Fruit fly (Drosophila melanogaster) whole organism, embryonic: ENCODE results near the gene CG43886.
A peak's percentile ranks its signal among the peaks of the same experiment; 100 is the strongest.

Experiments used
- Bgb ChIP-seq: fragments of 200-800 bp; sonication (Bioruptor generic); IDR thresholded peaks from 2 replicates; pipeline ENCODE4 v1.3.6; 2022; ENCODE audit warnings: missing biosample characterization, missing genetic modification characterization; ENCODE audit not compliant: partially characterized antibody
- Bteb2 ChIP-seq: fragments of 200-800 bp; sonication (Bioruptor generic); optimal IDR thresholded peaks from 2 replicates; lab custom pipeline; 2016; ENCODE audit warnings: missing biosample characterization, missing genetic modification characterization
- CG10147 ChIP-seq: fragments of 200-800 bp; sonication (Bioruptor generic); optimal IDR thresholded peaks from 2 replicates; lab custom pipeline; 2019; ENCODE audit warnings: missing biosample characterization, mild to moderate bottlenecking, missing genetic modification characterization, moderate library complexity
- CG11696 ChIP-seq: fragments of 200-800 bp; sonication (Bioruptor generic); IDR thresholded peaks from 2 replicates; pipeline ENCODE4 v1.3.6; 2022; ENCODE audit warnings: missing biosample characterization, missing genetic modification characterization
- CG11723 ChIP-seq: fragments of 200-800 bp; sonication (Bioruptor generic); optimal IDR thresholded peaks from 2 replicates; lab custom pipeline; 2017; ENCODE audit warnings: missing biosample characterization, mild to moderate bottlenecking, missing genetic modification characterization
- CG12769 ChIP-seq: fragments of 200-800 bp; sonication (Bioruptor generic); optimal IDR thresholded peaks from 2 replicates; lab custom pipeline; 2019; ENCODE audit warnings: missing biosample characterization, mild to moderate bottlenecking, missing genetic modification characterization, moderate library complexity
- CG14710 ChIP-seq: fragments of 200-800 bp; sonication (Bioruptor generic); optimal IDR thresholded peaks from 3 replicates; lab custom pipeline; 2019; ENCODE audit warnings: missing biosample characterization, mild to moderate bottlenecking, missing genetic modification characterization, moderate library complexity
- CG15514 ChIP-seq: fragments of 200-800 bp; sonication (Bioruptor generic); optimal IDR thresholded peaks from 3 replicates; lab custom pipeline; 2017; ENCODE audit warnings: missing biosample characterization, missing genetic modification characterization, mild to moderate bottlenecking, moderate library complexity, missing genetic modification reagents
- CG16863 ChIP-seq: fragments of 200-800 bp; sonication (Bioruptor generic); optimal IDR thresholded peaks from 3 replicates; lab custom pipeline; 2016; ENCODE audit warnings: missing biosample characterization, missing genetic modification characterization
- CG2116 ChIP-seq: fragments of 200-800 bp; sonication (Bioruptor generic); optimal IDR thresholded peaks from 3 replicates; lab custom pipeline; 2018; ENCODE audit warnings: missing biosample characterization, mild to moderate bottlenecking, missing genetic modification characterization
- CG2712 ChIP-seq: fragments of 200-800 bp; optimal IDR thresholded peaks from 3 replicates; lab custom pipeline; 2019; ENCODE audit warnings: missing biosample characterization, mild to moderate bottlenecking, missing genetic modification characterization, moderate library complexity
- CG33557 ChIP-seq: fragments of 200-800 bp; sonication (Bioruptor generic); optimal IDR thresholded peaks from 2 replicates; lab custom pipeline; 2019; ENCODE audit warnings: missing biosample characterization, mild to moderate bottlenecking, missing genetic modification characterization, moderate library complexity
- CG4617 ChIP-seq: fragments of 200-800 bp; sonication (Bioruptor generic); optimal IDR thresholded peaks from 3 replicates; lab custom pipeline; 2016; ENCODE audit warnings: missing biosample characterization, missing genetic modification characterization, borderline replicate concordance
- CG7963 ChIP-seq: fragments of 200-800 bp; sonication (Bioruptor generic); IDR thresholded peaks from 3 replicates; pipeline ENCODE4 v1.3.6; 2022; ENCODE audit warnings: missing biosample characterization, missing genetic modification characterization; ENCODE audit not compliant: partially characterized antibody
- CG9797 ChIP-seq: fragments of 200-800 bp; sonication (Bioruptor generic); optimal IDR thresholded peaks from 3 replicates; lab custom pipeline; 2018; ENCODE audit warnings: missing biosample characterization, mild to moderate bottlenecking, missing genetic modification characterization
- Doc3 ChIP-seq: fragments of 200-800 bp; sonication (Bioruptor generic); IDR thresholded peaks from 3 replicates; pipeline ENCODE4 v1.3.6; 2022; ENCODE audit warnings: missing biosample characterization, missing genetic modification characterization; ENCODE audit not compliant: partially characterized antibody
- Dp ChIP-seq: fragments of 200-800 bp; sonication (Bioruptor generic); optimal IDR thresholded peaks from 2 replicates; lab custom pipeline; 2018; ENCODE audit warnings: missing biosample characterization, mild to moderate bottlenecking, missing genetic modification characterization, moderate library complexity
- Dref ChIP-seq: fragments of 200-800 bp; sonication (Bioruptor generic); IDR thresholded peaks from 2 replicates; pipeline ENCODE4 v1.3.6; 2022; ENCODE audit warnings: missing biosample characterization, missing genetic modification characterization
- Gug ChIP-seq: fragments of 200-800 bp; sonication (Bioruptor generic); IDR thresholded peaks from 4 replicates; pipeline ENCODE4 v1.3.6; 2022; ENCODE audit warnings: missing biosample characterization, missing genetic modification characterization
- H2.0 ChIP-seq: fragments of 200-800 bp; sonication (Bioruptor generic); IDR thresholded peaks from 2 replicates; pipeline ENCODE4 v1.3.6; 2022; ENCODE audit warnings: missing biosample characterization, missing genetic modification characterization
- Hr3 ChIP-seq: fragments of 200-800 bp; sonication (Bioruptor generic); optimal IDR thresholded peaks from 3 replicates; lab custom pipeline; 2016; ENCODE audit warnings: missing biosample characterization, missing genetic modification characterization
- MBD-R2 ChIP-seq: fragments of 200-800 bp; sonication (Bioruptor generic); IDR thresholded peaks from 2 replicates; pipeline ENCODE4 v1.3.6; 2022; ENCODE audit warnings: missing biosample characterization, missing genetic modification characterization
- Mad ChIP-seq: fragments of 200-800 bp; sonication (Bioruptor generic); optimal IDR thresholded peaks from 2 replicates; lab custom pipeline; 2016; ENCODE audit warnings: missing biosample characterization, missing genetic modification characterization
- amos ChIP-seq: fragments of 200-800 bp; sonication (Bioruptor generic); IDR thresholded peaks from 2 replicates; pipeline ENCODE4 v1.3.6; 2022; ENCODE audit warnings: missing biosample characterization, missing genetic modification characterization; ENCODE audit not compliant: partially characterized antibody
- bigmax ChIP-seq: fragments of 200-800 bp; sonication (Bioruptor generic); optimal IDR thresholded peaks from 2 replicates; lab custom pipeline; 2018; ENCODE audit warnings: missing biosample characterization, mild to moderate bottlenecking, missing genetic modification characterization
- dati ChIP-seq: fragments of 200-800 bp; sonication (Bioruptor generic); IDR thresholded peaks from 2 replicates; pipeline ENCODE4 v1.3.6; 2022; ENCODE audit warnings: missing biosample characterization, missing genetic modification characterization
- fd64A ChIP-seq: fragments of 200-800 bp; sonication (Bioruptor generic); optimal IDR thresholded peaks from 3 replicates; lab custom pipeline; 2018; ENCODE audit warnings: missing biosample characterization, mild to moderate bottlenecking, missing genetic modification characterization
- grau ChIP-seq: fragments of 200-800 bp; optimal IDR thresholded peaks from 3 replicates; lab custom pipeline; 2019; ENCODE audit warnings: missing biosample characterization, mild to moderate bottlenecking, missing genetic modification characterization, moderate library complexity
- grn ChIP-seq: fragments of 200-800 bp; sonication (Bioruptor generic); optimal IDR thresholded peaks from 3 replicates; lab custom pipeline; 2017; ENCODE audit warnings: missing biosample characterization, missing genetic modification characterization
- hb ChIP-seq: fragments of 200-800 bp; sonication (Bioruptor generic); IDR thresholded peaks from 3 replicates; pipeline ENCODE4 v1.3.6; 2022; ENCODE audit warnings: missing biosample characterization, missing genetic modification characterization; ENCODE audit not compliant: partially characterized antibody
- her ChIP-seq: fragments of 200-800 bp; sonication (Bioruptor generic); optimal IDR thresholded peaks from 2 replicates; lab custom pipeline; 2016; ENCODE audit warnings: missing biosample characterization, missing genetic modification characterization
- mam ChIP-seq: fragments of 200-800 bp; sonication (Bioruptor generic); optimal IDR thresholded peaks from 3 replicates; lab custom pipeline; 2016; ENCODE audit warnings: missing biosample characterization, missing genetic modification characterization
- mirr ChIP-seq: fragments of 200-800 bp; sonication (Bioruptor generic); optimal IDR thresholded peaks from 3 replicates; lab custom pipeline; 2018; ENCODE audit warnings: missing biosample characterization, mild to moderate bottlenecking, missing genetic modification characterization
- nmo ChIP-seq: fragments of 200-800 bp; sonication (Bioruptor generic); optimal IDR thresholded peaks from 2 replicates; lab custom pipeline; 2018; ENCODE audit warnings: missing biosample characterization, mild to moderate bottlenecking, missing genetic modification characterization, moderate library complexity
- oc ChIP-seq: fragments of 200-800 bp; sonication (Bioruptor generic); optimal IDR thresholded peaks from 2 replicates; lab custom pipeline; 2018; ENCODE audit warnings: missing biosample characterization, mild to moderate bottlenecking, missing genetic modification characterization, moderate library complexity
- pan ChIP-seq, 4 experiments: fragments of >200 bp in 3 of 4; fragments of 200-800 bp in 1 of 4; sonication (Bioruptor generic) in 1 of 4; optimal IDR thresholded peaks in 3 of 4; IDR thresholded peaks in 1 of 4; 2 replicates each; pipeline versions ENCODE4 v1.3.6 to Lab custom; 2017 to 2022; ENCODE audit warnings: missing biosample characterization in 2 of 4, missing genetic modification characterization in 2 of 4, mixed read lengths in 1 of 4
- pnt ChIP-seq: fragments of 200-800 bp; sonication (Bioruptor generic); optimal IDR thresholded peaks from 3 replicates; lab custom pipeline; 2016; ENCODE audit warnings: missing biosample characterization, missing genetic modification characterization
- prd ChIP-seq, 3 experiments: fragments of >200 bp in 2 of 3; fragments of 200-800 bp in 1 of 3; sonication (Bioruptor generic) in 1 of 3; optimal IDR thresholded peaks in 2 of 3; IDR thresholded peaks in 1 of 3; 2 replicates in 2 of 3; 3 replicates in 1 of 3; pipeline versions ENCODE4 v1.3.6 to Lab custom; 2017 to 2022; ENCODE audit warnings: missing biosample characterization in 1 of 3, missing genetic modification characterization in 1 of 3
- pzg ChIP-seq: fragments of 200-800 bp; sonication (Bioruptor generic); optimal IDR thresholded peaks from 3 replicates; lab custom pipeline; 2018; ENCODE audit warnings: missing biosample characterization, mild to moderate bottlenecking, missing genetic modification characterization, moderate library complexity
- seq ChIP-seq: fragments of 200-800 bp; sonication (Bioruptor generic); IDR thresholded peaks from 2 replicates; pipeline ENCODE4 v1.3.6; 2022; ENCODE audit warnings: missing biosample characterization, missing genetic modification characterization
- slp2 ChIP-seq: fragments of 200-800 bp; sonication (Bioruptor generic); optimal IDR thresholded peaks from 2 replicates; lab custom pipeline; 2016; ENCODE audit warnings: missing biosample characterization, missing genetic modification characterization
- sqz ChIP-seq: fragments of 200-800 bp; sonication (Bioruptor generic); optimal IDR thresholded peaks from 3 replicates; lab custom pipeline; 2018; ENCODE audit warnings: missing biosample characterization, mild to moderate bottlenecking, missing genetic modification characterization
- trem ChIP-seq: fragments of 200-800 bp; optimal IDR thresholded peaks from 3 replicates; lab custom pipeline; 2019; ENCODE audit warnings: missing biosample characterization, mild to moderate bottlenecking, missing genetic modification characterization, moderate library complexity
- wdn ChIP-seq: fragments of 200-800 bp; sonication (Bioruptor generic); IDR thresholded peaks from 2 replicates; pipeline ENCODE4 v1.3.6; 2022; ENCODE audit warnings: missing biosample characterization, missing genetic modification characterization
- z ChIP-seq: fragments of 200-800 bp; sonication (Bioruptor generic); IDR thresholded peaks from 3 replicates; pipeline ENCODE4 v1.3.6; 2022; ENCODE audit warnings: missing biosample characterization, missing genetic modification characterization
- zen ChIP-seq: fragments of 200-800 bp; sonication (Bioruptor generic); optimal IDR thresholded peaks from 3 replicates; lab custom pipeline; 2018; ENCODE audit warnings: missing biosample characterization, mild to moderate bottlenecking, missing genetic modification characterization, moderate library complexity

Gene CG43886

dm6 chr3L:8197779-8198279, 38.3 kb upstream of the CG43886 start, which contains the start of the genes UbcE2M and Dhps (continued):
- TF ChIP-seq CG11696 (GFP tag; lab: Robert Waterston, UW) (no peak), slp2 (no peak), H2.0 (GFP tag; lab: Robert Waterston, UW) (peak; percentile 54), Doc3 (GFP tag; lab: Robert Waterston, UW) (peak; percentile 54; the same call in 1 of the 3 replicates), hb (GFP tag; lab: Robert Waterston, UW) (peak; percentile 21; the same call in 2 of the 3 replicates)

- TF ChIP-seq sqz (GFP tag; lab: Kevin White, UChicago) (no peak), dati (GFP tag; lab: Robert Waterston, UW) (no peak), z (GFP tag; lab: Robert Waterston, UW) (no peak), fd64A (GFP tag; lab: Kevin White, UChicago) (no peak), oc (tag; lab: Kevin White, UChicago) (no peak), prd (optimal IDR thresholded peaks at IDR 0.05; lab: Kevin White, UChicago) (no peak), prd (GFP tag; IDR thresholded peaks at IDR 0.05; lab: Robert Waterston, UW) (no peak), wdn (no peak), Dref (GFP tag; lab: Robert Waterston, UW) (no peak), CG2712 (tag; lab: Kevin White, UChicago) (no peak), pnt (GFP tag; lab: Kevin White, UChicago) (no peak), nmo (no peak), Bteb2 (no peak), CG33557 (GFP tag; lab: Kevin White, UChicago) (no peak), amos (GFP tag; lab: Robert Waterston, UW) (no peak), CG12769 (tag; lab: Kevin White, UChicago) (no peak), mam (GFP tag; lab: Kevin White, UChicago) (no peak), seq (GFP tag; lab: Robert Waterston, UW) (no peak)
Observed at dm6 chr3L:8193016-8193415, 33.4 kb upstream of the CG43886 start, which contains the start of gene CG7387. Gene CG7387, minus strand, starts transcription at chr3L:8193116.

- TF ChIP-seq bigmax = no peak
- TF ChIP-seq pzg (GFP tag; lab: Kevin White, UChicago) = peak; percentile 47
- no peak for TF ChIP-seq Mad (GFP tag; lab: Kevin White, UChicago)
- peak; percentile 82 for TF ChIP-seq CG4617 (GFP tag; lab: Kevin White, UChicago)
- TF ChIP-seq Hr3 (GFP tag; lab: Kevin White, UChicago) = no peak
- no peak for TF ChIP-seq Gug
- peak; percentile 38 for TF ChIP-seq CG14710 (tag; lab: Kevin White, UChicago)
- peak; percentile 70 for TF ChIP-seq MBD-R2 (GFP tag; lab: Robert Waterston, UW)
- TF ChIP-seq grau (tag; lab: Kevin White, UChicago) = peak; percentile 9
- TF ChIP-seq pan (optimal IDR thresholded peaks at IDR 0.05; lab: Kevin White, UChicago) = no peak
- no peak for TF ChIP-seq pan (GFP tag; optimal IDR thresholded peaks at IDR 0.05 in 1 of 2, IDR thresholded peaks at IDR 0.05 in 1 of 2)
- no peak for TF ChIP-seq CG10147 (GFP tag; lab: Kevin White, UChicago)
- TF ChIP-seq CG7963 (GFP tag; lab: Robert Waterston, UW) = no peak
- peak; percentile 54 for TF ChIP-seq CG15514 (GFP tag; lab: Kevin White, UChicago)
- TF ChIP-seq CG2116 (GFP tag; lab: Kevin White, UChicago) = peak; percentile 55
- peak; percentile 12; the same call in 1 of the 2 replicates for TF ChIP-seq Bgb (GFP tag; lab: Robert Waterston, UW)
- no peak for TF ChIP-seq grn (GFP tag; lab: Kevin White, UChicago)
- TF ChIP-seq CG16863 (GFP tag; lab: Kevin White, UChicago) = no peak
- TF ChIP-seq trem (tag; lab: Kevin White, UChicago) = peak; percentile 32
- no peak for TF ChIP-seq CG11723
- peak; percentile 75 for TF ChIP-seq Dp (GFP tag; lab: Kevin White, UChicago)
- TF ChIP-seq CG9797 (GFP tag; lab: Kevin White, UChicago) = peak; percentile 42
- TF ChIP-seq mirr (GFP tag; lab: Kevin White, UChicago) = no peak
- peak; percentile 28 for TF ChIP-seq zen (tag; lab: Kevin White, UChicago)
- no peak for TF ChIP-seq her
Observed at dm6 chr3L:8191042-8191613, 31.6 kb upstream of the CG43886 start, which contains the start of gene MED24. Gene MED24, plus strand, starts transcription at chr3L:8191270.
